Worm (Caenorhabditis elegans) whole organism, young adult: ENCODE data around the gene T23F6.5.

ENCODE experiments used
- F37B4.10 ChIP-seq: fragments of 200-800 bp; sonication (Bioruptor generic); IDR thresholded peaks from 2 replicates; pipeline ENCODE4 v1.3.6; 2022; ENCODE audit warnings: missing genetic modification characterization, missing compliant biosample characterization
- Y53F4B.3 ChIP-seq: fragments of 200-800 bp; sonication (Bioruptor generic); IDR thresholded peaks from 2 replicates; pipeline ENCODE4 v1.3.6; 2022; ENCODE audit warnings: missing genetic modification reagents, missing genetic modification characterization, missing compliant biosample characterization
- ama-1 ChIP-seq, 3 experiments: fragments of 150-350 bp in 1 of 3; sonication (generic microtip) in 2 of 3; optimal IDR thresholded peaks; 2 replicates each; lab custom pipeline; 2014 to 2018; ENCODE audit warnings: missing biosample characterization in 2 of 3, missing genetic modification characterization in 2 of 3, missing genetic modification reagents in 2 of 3
- dpl-1 ChIP-seq: fragments of 150-350 bp; optimal IDR thresholded peaks from 2 replicates; lab custom pipeline; 2014; ENCODE audit warnings: missing biosample characterization, missing genetic modification reagents, missing genetic modification characterization
- egl-44 ChIP-seq: fragments of 200-800 bp; sonication (Bioruptor generic); IDR thresholded peaks from 2 replicates; pipeline ENCODE4 v1.3.6; 2022; ENCODE audit warnings: missing genetic modification reagents, missing genetic modification characterization, missing compliant biosample characterization
- him-1 ChIP-seq: sonication (generic microtip); optimal IDR thresholded peaks from 2 replicates; lab custom pipeline; 2016; ENCODE audit warnings: missing genotype, missing genetic modification reagents, missing genetic modification characterization, missing compliant biosample characterization
- madf-10 ChIP-seq: sonication (generic microtip); optimal IDR thresholded peaks from 2 replicates; lab custom pipeline; 2016; ENCODE audit warnings: mild to moderate bottlenecking, missing genetic modification characterization, missing compliant biosample characterization
- mxl-1 ChIP-seq: sonication (generic microtip); optimal IDR thresholded peaks from 2 replicates; lab custom pipeline; 2016; ENCODE audit warnings: missing genetic modification characterization, missing compliant biosample characterization
- rec-8 ChIP-seq, 2 experiments: sonication (generic microtip); optimal IDR thresholded peaks; 2 replicates each; lab custom pipeline; 2016; ENCODE audit warnings: mild to moderate bottlenecking in 2 of 2, missing genetic modification characterization in 2 of 2, missing genetic modification reagents in 2 of 2, missing genotype in 2 of 2, missing biosample characterization in 1 of 2, missing compliant biosample characterization in 1 of 2, moderate library complexity in 1 of 2
- sdz-38 ChIP-seq: sonication (generic microtip); optimal IDR thresholded peaks from 2 replicates; lab custom pipeline; 2016; ENCODE audit warnings: missing genotype, missing genetic modification characterization, missing compliant biosample characterization
- unc-62 ChIP-seq: fragments of 150-350 bp; optimal IDR thresholded peaks from 2 replicates; lab custom pipeline; 2014; ENCODE audit warnings: missing biosample characterization, missing genetic modification reagents, missing genetic modification characterization
- ztf-26 ChIP-seq: sonication (generic microtip); optimal IDR thresholded peaks from 2 replicates; lab custom pipeline; 2017; ENCODE audit warnings: missing genetic modification characterization, missing compliant biosample characterization
- ztf-3 ChIP-seq: fragments of 200-800 bp; sonication (Bioruptor generic); optimal IDR thresholded peaks from 2 replicates; lab custom pipeline; 2018; ENCODE audit warnings: mild to moderate bottlenecking, missing genetic modification characterization, missing compliant biosample characterization

ce11 chrIV:12711644-12712043 is 29.7 kb downstream of the T23F6.5 start, which contains the start of gene C27D8.3:
- no peak for TF ChIP-seq ztf-26 (tag; lab: Kevin White, UChicago)
- no peak for TF ChIP-seq Y53F4B.3 (GFP tag; lab: Robert Waterston, UW)
- TF ChIP-seq egl-44 (GFP tag; lab: Robert Waterston, UW), result no peak
- no peak for TF ChIP-seq ama-1 (optimal IDR thresholded peaks at IDR 0.05; lab: Kevin White, UChicago)
- no peak for TF ChIP-seq ama-1 (GFP tag; optimal IDR thresholded peaks at IDR 0.05; lab: Kevin White, UChicago)
- no peak for TF ChIP-seq unc-62 (GFP tag; lab: Kevin White, UChicago)
- no peak for TF ChIP-seq him-1 (tag; lab: Kevin White, UChicago)
- no peak for TF ChIP-seq ztf-3
- TF ChIP-seq mxl-1 (tag; lab: Kevin White, UChicago), result no peak
- TF ChIP-seq F37B4.10 (GFP tag; lab: Robert Waterston, UW), result no peak
- no peak for TF ChIP-seq madf-10
- no peak for TF ChIP-seq dpl-1
- TF ChIP-seq sdz-38 (tag; lab: Kevin White, UChicago), result no peak
- TF ChIP-seq rec-8 (tag; optimal IDR thresholded peaks at IDR 0.05; lab: Kevin White, UChicago), result no peak
